Fruit fly (Drosophila melanogaster) whole organism, embryonic: ENCODE measurements around the gene CG13373.

Experiments
- Abd-B ChIP-seq: fragments of 200-800 bp; sonication (Bioruptor generic); optimal IDR thresholded peaks from 2 replicates; lab custom pipeline; 2018; ENCODE audit warnings: missing biosample characterization, mild to moderate bottlenecking, missing genetic modification characterization, moderate library complexity
- Atf-2 ChIP-seq: fragments of 200-800 bp; sonication (Bioruptor generic); optimal IDR thresholded peaks from 2 replicates; lab custom pipeline; 2016; ENCODE audit warnings: missing biosample characterization, missing genetic modification characterization
- BEAF-32 ChIP-seq: fragments of 200-800 bp; sonication (Bioruptor generic); optimal IDR thresholded peaks from 3 replicates; lab custom pipeline; 2017; ENCODE audit warnings: missing biosample characterization, missing genetic modification characterization, mild to moderate bottlenecking, moderate library complexity, missing genetic modification reagents
- Bgb ChIP-seq: fragments of 200-800 bp; sonication (Bioruptor generic); IDR thresholded peaks from 2 replicates; pipeline ENCODE4 v1.3.6; 2022; ENCODE audit warnings: missing biosample characterization, missing genetic modification characterization; ENCODE audit not compliant: partially characterized antibody
- C15 ChIP-seq: fragments of 200-800 bp; sonication (Bioruptor generic); IDR thresholded peaks from 3 replicates; pipeline ENCODE4 v1.3.6; 2022; ENCODE audit warnings: missing biosample characterization, missing genetic modification characterization
- CG11398 ChIP-seq: fragments of 200-800 bp; sonication (Bioruptor generic); optimal IDR thresholded peaks from 2 replicates; lab custom pipeline; 2016; ENCODE audit warnings: missing biosample characterization, missing genetic modification characterization
- CG12391 ChIP-seq: fragments of 200-800 bp; sonication (Bioruptor generic); optimal IDR thresholded peaks from 3 replicates; lab custom pipeline; 2018; ENCODE audit warnings: missing biosample characterization, mild to moderate bottlenecking, missing genetic modification characterization, moderate library complexity
- CG12659 ChIP-seq: fragments of 200-800 bp; sonication (Bioruptor generic); optimal IDR thresholded peaks from 3 replicates; lab custom pipeline; 2017; ENCODE audit warnings: mild to moderate bottlenecking, missing biosample characterization, missing genetic modification reagents, missing genetic modification characterization
- CG13424 ChIP-seq: fragments of 200-800 bp; sonication (Bioruptor generic); optimal IDR thresholded peaks from 2 replicates; lab custom pipeline; 2019; ENCODE audit warnings: missing biosample characterization, mild to moderate bottlenecking, missing genetic modification characterization, moderate library complexity
- CG14710 ChIP-seq: fragments of 200-800 bp; sonication (Bioruptor generic); optimal IDR thresholded peaks from 3 replicates; lab custom pipeline; 2019; ENCODE audit warnings: missing biosample characterization, mild to moderate bottlenecking, missing genetic modification characterization, moderate library complexity
- CG14860 ChIP-seq: fragments of 200-800 bp; sonication (Bioruptor generic); IDR thresholded peaks from 3 replicates; pipeline ENCODE4 v1.3.6; 2022; ENCODE audit warnings: missing biosample characterization, missing genetic modification characterization; ENCODE audit not compliant: partially characterized antibody
- CG1602 ChIP-seq: fragments of 200-800 bp; sonication (Bioruptor generic); optimal IDR thresholded peaks from 3 replicates; lab custom pipeline; 2016; ENCODE audit warnings: missing biosample characterization, missing genetic modification characterization
- CG17829 ChIP-seq: fragments of 200-800 bp; optimal IDR thresholded peaks from 2 replicates; lab custom pipeline; 2019; ENCODE audit warnings: missing biosample characterization, mild to moderate bottlenecking, missing genetic modification characterization, moderate library complexity
- CG1792 ChIP-seq: fragments of 200-800 bp; sonication (Bioruptor generic); optimal IDR thresholded peaks from 2 replicates; lab custom pipeline; 2016; ENCODE audit warnings: missing biosample characterization, missing genetic modification characterization
- CG2116 ChIP-seq: fragments of 200-800 bp; sonication (Bioruptor generic); optimal IDR thresholded peaks from 3 replicates; lab custom pipeline; 2018; ENCODE audit warnings: missing biosample characterization, mild to moderate bottlenecking, missing genetic modification characterization
- CG2120 ChIP-seq: fragments of 200-800 bp; sonication (Bioruptor generic); optimal IDR thresholded peaks from 3 replicates; lab custom pipeline; 2016; ENCODE audit warnings: missing biosample characterization, missing genetic modification characterization
- CG2712 ChIP-seq: fragments of 200-800 bp; optimal IDR thresholded peaks from 3 replicates; lab custom pipeline; 2019; ENCODE audit warnings: missing biosample characterization, mild to moderate bottlenecking, missing genetic modification characterization, moderate library complexity
- CG30403 ChIP-seq: fragments of 200-800 bp; sonication (Bioruptor generic); optimal IDR thresholded peaks from 3 replicates; lab custom pipeline; 2016; ENCODE audit warnings: missing biosample characterization, missing genetic modification characterization
- CG3065 ChIP-seq: fragments of 200-800 bp; sonication (Bioruptor generic); optimal IDR thresholded peaks from 2 replicates; lab custom pipeline; 2016; ENCODE audit warnings: missing biosample characterization, missing genetic modification characterization
- CG3163 ChIP-seq: fragments of 200-800 bp; sonication (Bioruptor generic); optimal IDR thresholded peaks from 3 replicates; lab custom pipeline; 2016; ENCODE audit warnings: missing biosample characterization, missing genetic modification characterization
- CG32532 ChIP-seq: fragments of 200-800 bp; sonication (Bioruptor generic); IDR thresholded peaks from 2 replicates; pipeline ENCODE4 v1.3.6; 2022; ENCODE audit warnings: missing biosample characterization, missing genetic modification characterization
- CG7786 ChIP-seq: fragments of 200-800 bp; sonication (Bioruptor generic); optimal IDR thresholded peaks from 2 replicates; lab custom pipeline; 2016; ENCODE audit warnings: missing biosample characterization, missing genetic modification characterization
- CG9437 ChIP-seq: fragments of 200-800 bp; sonication (Bioruptor generic); optimal IDR thresholded peaks from 2 replicates; lab custom pipeline; 2018; ENCODE audit warnings: missing biosample characterization, mild to moderate bottlenecking, missing genetic modification characterization
- CG9727 ChIP-seq: fragments of 200-800 bp; sonication (Bioruptor generic); optimal IDR thresholded peaks from 3 replicates; lab custom pipeline; 2017; ENCODE audit warnings: missing biosample characterization, mild to moderate bottlenecking, missing genetic modification characterization
- CG9797 ChIP-seq: fragments of 200-800 bp; sonication (Bioruptor generic); optimal IDR thresholded peaks from 3 replicates; lab custom pipeline; 2018; ENCODE audit warnings: missing biosample characterization, mild to moderate bottlenecking, missing genetic modification characterization
- Dref ChIP-seq: fragments of 200-800 bp; sonication (Bioruptor generic); IDR thresholded peaks from 2 replicates; pipeline ENCODE4 v1.3.6; 2022; ENCODE audit warnings: missing biosample characterization, missing genetic modification characterization
- Fer2 ChIP-seq: fragments of 200-800 bp; sonication (Bioruptor generic); optimal IDR thresholded peaks from 2 replicates; lab custom pipeline; 2018; ENCODE audit warnings: missing biosample characterization, mild to moderate bottlenecking, missing genetic modification characterization, moderate library complexity
- Gsc ChIP-seq: fragments of 200-800 bp; sonication (Bioruptor generic); IDR thresholded peaks from 2 replicates; pipeline ENCODE4 v1.3.6; 2022; ENCODE audit warnings: missing biosample characterization, missing genetic modification characterization
- HLH4C ChIP-seq: fragments of 200-800 bp; sonication (Bioruptor generic); IDR thresholded peaks from 3 replicates; pipeline ENCODE4 v1.3.6; 2022; ENCODE audit warnings: missing biosample characterization, missing genetic modification characterization; ENCODE audit not compliant: partially characterized antibody
- MBD-R2 ChIP-seq: fragments of 200-800 bp; sonication (Bioruptor generic); IDR thresholded peaks from 2 replicates; pipeline ENCODE4 v1.3.6; 2022; ENCODE audit warnings: missing biosample characterization, missing genetic modification characterization
- Med ChIP-seq: fragments of 200-800 bp; sonication (Bioruptor generic); peaks from one replicate; lab custom pipeline; 2016; ENCODE audit warnings: missing biosample characterization, missing genetic modification characterization, mild to moderate bottlenecking, inconsistent platforms, moderate library complexity
- Myb ChIP-seq: fragments of 200-800 bp; sonication (Bioruptor generic); optimal IDR thresholded peaks from 2 replicates; lab custom pipeline; 2016; ENCODE audit warnings: missing biosample characterization, missing genetic modification characterization
- Nf-YC ChIP-seq: fragments of 200-800 bp; optimal IDR thresholded peaks from 3 replicates; lab custom pipeline; 2019; ENCODE audit warnings: missing biosample characterization, mild to moderate bottlenecking, missing genetic modification characterization, moderate library complexity
- Pdp1 ChIP-seq, 2 experiments: fragments of 200-800 bp; sonication (Bioruptor generic); optimal IDR thresholded peaks; 3 replicates each; lab custom pipeline; 2016; ENCODE audit warnings: missing biosample characterization in 2 of 2, missing genetic modification characterization in 2 of 2, mild to moderate bottlenecking in 1 of 2, moderate library complexity in 1 of 2
- Sin3A ChIP-seq: fragments of >200 bp; optimal IDR thresholded peaks from 2 replicates; lab custom pipeline; 2018
- Six4 ChIP-seq: fragments of 200-800 bp; sonication (Bioruptor generic); optimal IDR thresholded peaks from 2 replicates; lab custom pipeline; 2016; ENCODE audit warnings: missing biosample characterization, missing genetic modification characterization
- Tbp ChIP-seq: fragments of >200 bp; optimal IDR thresholded peaks from 2 replicates; lab custom pipeline; 2018; ENCODE audit warnings: missing biosample characterization, missing genetic modification characterization
- dm ChIP-seq: fragments of 200-800 bp; sonication (Bioruptor generic); optimal IDR thresholded peaks from 3 replicates; lab custom pipeline; 2016; ENCODE audit warnings: missing biosample characterization, missing genetic modification characterization
- gfzf ChIP-seq: fragments of 200-800 bp; sonication (Bioruptor generic); optimal IDR thresholded peaks from 2 replicates; lab custom pipeline; 2016; ENCODE audit warnings: missing biosample characterization, mild to moderate bottlenecking, missing genetic modification characterization, moderate library complexity
- jumu ChIP-seq: fragments of 200-800 bp; sonication (Bioruptor generic); optimal IDR thresholded peaks from 3 replicates; lab custom pipeline; 2016; ENCODE audit warnings: missing biosample characterization, missing genetic modification characterization
- luna ChIP-seq: fragments of 200-800 bp; sonication (Bioruptor generic); optimal IDR thresholded peaks from 2 replicates; lab custom pipeline; 2016; ENCODE audit warnings: missing biosample characterization, missing genetic modification characterization
- mirr ChIP-seq: fragments of 200-800 bp; sonication (Bioruptor generic); optimal IDR thresholded peaks from 3 replicates; lab custom pipeline; 2018; ENCODE audit warnings: missing biosample characterization, mild to moderate bottlenecking, missing genetic modification characterization
- phol ChIP-seq: fragments of 200-800 bp; sonication (Bioruptor generic); optimal IDR thresholded peaks from 3 replicates; lab custom pipeline; 2018; ENCODE audit warnings: missing biosample characterization, mild to moderate bottlenecking, missing genetic modification characterization, moderate library complexity
- row ChIP-seq: fragments of 200-800 bp; sonication (Bioruptor generic); IDR thresholded peaks from 3 replicates; pipeline ENCODE4 v1.3.6; 2022; ENCODE audit warnings: missing biosample characterization, missing genetic modification characterization
- sd ChIP-seq: fragments of 200-800 bp; sonication (Bioruptor generic); optimal IDR thresholded peaks from 3 replicates; lab custom pipeline; 2018; ENCODE audit warnings: missing biosample characterization, mild to moderate bottlenecking, missing genetic modification characterization, moderate library complexity
- shn ChIP-seq: fragments of 200-800 bp; sonication (Bioruptor generic); optimal IDR thresholded peaks from 3 replicates; lab custom pipeline; 2016; ENCODE audit warnings: missing biosample characterization, missing genetic modification characterization
- sna ChIP-seq: fragments of 200-800 bp; sonication (Bioruptor generic); IDR thresholded peaks from 2 replicates; pipeline ENCODE4 v1.3.6; 2022; ENCODE audit warnings: missing biosample characterization, missing genetic modification characterization; ENCODE audit not compliant: partially characterized antibody
- unc-4 ChIP-seq: fragments of 200-800 bp; sonication (Bioruptor generic); IDR thresholded peaks from 2 replicates; pipeline ENCODE4 v1.3.6; 2022; ENCODE audit warnings: missing biosample characterization, missing genetic modification characterization; ENCODE audit not compliant: partially characterized antibody
- vnd ChIP-seq: fragments of 200-800 bp; sonication (Bioruptor generic); IDR thresholded peaks from 3 replicates; pipeline ENCODE4 v1.3.6; 2022; ENCODE audit warnings: missing biosample characterization, missing genetic modification characterization; ENCODE audit not compliant: partially characterized antibody
- zen ChIP-seq: fragments of 200-800 bp; sonication (Bioruptor generic); optimal IDR thresholded peaks from 3 replicates; lab custom pipeline; 2018; ENCODE audit warnings: missing biosample characterization, mild to moderate bottlenecking, missing genetic modification characterization, moderate library complexity

The CG13373 gene

dm6 chrX:487517-487957, 10.8 kb downstream of the CG13373 start, which contains the start of the genes CG18273 and CG3156 (continued):
- TF ChIP-seq CG12391 (tag; lab: Kevin White, UChicago) (peak; percentile 35), CG11398 (GFP tag; lab: Kevin White, UChicago) (peak; percentile 15), luna (GFP tag; lab: Kevin White, UChicago) (no peak), jumu (GFP tag; lab: Kevin White, UChicago) (peak; percentile 1), CG13424 (peak; percentile 24), Nf-YC (peak; percentile 53), CG2712 (peak; percentile 42), Pdp1 (GFP tag; optimal IDR thresholded peaks at IDR 0.05; lab: Kevin White, UChicago) (peak in 1 of 2 experiments; percentile 41), Abd-B (GFP tag; lab: Kevin White, UChicago) (peak; percentile 35), shn (peak; percentile 19), sd (tag; lab: Kevin White, UChicago) (no peak), CG3163 (GFP tag; lab: Kevin White, UChicago) (no peak), unc-4 (peak; percentile 57; the same call in 1 of the 2 replicates), CG9437 (GFP tag; lab: Kevin White, UChicago) (peak; percentile 87), CG32532 (GFP tag; lab: Robert Waterston, UW) (no peak), Dref (GFP tag; lab: Robert Waterston, UW) (peak; percentile 74), vnd (GFP tag; lab: Robert Waterston, UW) (peak; percentile 43; the same call in 1 of the 3 replicates), row (GFP tag; lab: Robert Waterston, UW) (peak; percentile 77), dm (GFP tag; lab: Kevin White, UChicago) (peak; percentile 88), gfzf (GFP tag; lab: Kevin White, UChicago) (peak; percentile 39), CG9727 (GFP tag; lab: Kevin White, UChicago) (peak; percentile 29), phol (tag; lab: Kevin White, UChicago) (peak; percentile 59), Sin3A (lab: Kevin White, UChicago) (peak; percentile 85), CG3065 (GFP tag; lab: Kevin White, UChicago) (no peak), Fer2 (tag; lab: Kevin White, UChicago) (peak; percentile 6), sna (GFP tag; lab: Robert Waterston, UW) (0 out of 2 replicates have a peak, but pooled peaks have one; percentile 47), CG1792 (GFP tag; lab: Kevin White, UChicago) (peak; percentile 46), Myb (GFP tag; lab: Kevin White, UChicago) (peak; percentile 67), Gsc (GFP tag; lab: Robert Waterston, UW) (no peak), Tbp (GFP tag; lab: Kevin White, UChicago) (peak; percentile 55), CG9797 (GFP tag; lab: Kevin White, UChicago) (peak; percentile 49), CG1602 (no peak), CG17829 (peak; percentile 57), CG14710 (tag; lab: Kevin White, UChicago) (peak; percentile 68), Med (GFP tag; lab: Kevin White, UChicago) (peak; percentile 81), CG14860 (GFP tag; lab: Robert Waterston, UW) (peak; percentile 48; the same call in 1 of the 3 replicates), HLH4C (peak; percentile 71), Atf-2 (GFP tag; lab: Kevin White, UChicago) (no peak), MBD-R2 (GFP tag; lab: Robert Waterston, UW) (peak; percentile 70), CG7786 (GFP tag; lab: Kevin White, UChicago) (peak; percentile 3), CG30403 (GFP tag; lab: Kevin White, UChicago) (peak; percentile 7), CG2116 (GFP tag; lab: Kevin White, UChicago) (peak; percentile 82), mirr (GFP tag; lab: Kevin White, UChicago) (peak; percentile 1), zen (peak; percentile 40), Bgb (peak; percentile 21; the same call in 1 of the 2 replicates), CG12659 (peak; percentile 52), Six4 (GFP tag; lab: Kevin White, UChicago) (no peak), BEAF-32 (GFP tag; lab: Kevin White, UChicago) (peak; percentile 64), C15 (GFP tag; lab: Robert Waterston, UW) (no peak), CG2120 (GFP tag; lab: Kevin White, UChicago) (peak; percentile 43)
